Worm (Caenorhabditis elegans): Measurements from ENCODE around the gene eri-3.

DNA sequence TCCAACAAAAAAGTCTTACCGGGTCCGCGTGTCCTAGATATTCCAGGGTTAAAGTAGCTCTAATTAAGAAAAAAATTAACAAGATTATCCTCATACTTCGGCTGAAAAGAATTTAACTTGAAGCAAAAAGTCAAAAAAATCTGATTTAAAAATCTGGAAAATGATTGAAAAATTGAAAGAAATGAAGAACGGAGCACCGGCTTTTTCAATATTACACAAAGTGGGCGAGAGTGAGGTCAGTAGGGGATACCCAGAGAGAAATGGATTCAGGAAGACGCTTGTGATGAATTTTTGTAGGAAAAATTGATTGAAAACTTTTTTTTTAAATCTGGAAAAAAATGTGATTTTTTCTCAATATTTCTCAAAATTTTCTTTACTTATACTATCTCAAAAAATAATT lies 22.6 kb upstream of the eri-3 start, which contains the start of gene pho-14:
- no peak for TF ChIP-seq rnt-1 (tag; optimal IDR thresholded peaks at IDR 0.05)
- TF ChIP-seq hlh-30 (tag; optimal IDR thresholded peaks at IDR 0.05; ENCODE audit: insufficient read depth) = no peak
